Worm (Caenorhabditis elegans): Measurements from ENCODE around the gene srbc-14.

Gene srbc-14

DNA sequence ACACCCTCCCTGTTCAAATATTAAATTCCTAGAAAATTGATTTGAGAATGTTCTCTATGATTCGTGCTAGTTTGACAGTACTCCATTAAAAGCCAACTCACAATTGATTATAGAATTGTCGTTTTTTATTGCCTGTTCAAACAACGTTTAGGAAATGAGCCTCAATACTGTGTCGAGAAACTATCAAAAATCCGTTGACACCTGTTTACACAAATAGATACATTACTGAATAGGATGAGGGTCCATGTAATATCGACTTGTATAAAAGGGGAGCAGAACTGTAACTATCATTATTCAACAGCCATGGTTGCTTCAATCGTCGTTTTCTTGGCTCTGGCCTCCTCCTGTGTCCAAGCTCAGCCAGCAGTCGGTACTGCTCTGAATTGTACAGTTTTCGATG, 29.4 kb upstream of the srbc-14 start, which contains the start of gene ZK218.5:
ZK218.5 (plus strand) TSS at position 301 of the 400 bp plus-strand sequence.
- TF ChIP-seq unc-120 (tag; optimal IDR thresholded peaks at IDR 0.05; ENCODE audit: poor library complexity, severe bottlenecking) (no peak), unc-39 (tag; optimal IDR thresholded peaks at IDR 0.05) (no peak), lsy-2 (tag; optimal IDR thresholded peaks at IDR 0.05) (no peak), nhr-237 (tag; optimal IDR thresholded peaks at IDR 0.05) (no peak), pha-4 (tag; optimal IDR thresholded peaks at IDR 0.05) (no peak), ztf-11 (tag; optimal IDR thresholded peaks at IDR 0.05) (no peak), nhr-28 (tag; optimal IDR thresholded peaks at IDR 0.05) (no peak), blmp-1 (tag; optimal IDR thresholded peaks at IDR 0.05) (no peak), elt-1 (tag; optimal IDR thresholded peaks at IDR 0.05; ENCODE audit: borderline replicate concordance, insufficient read depth) (no peak), nhr-12 (tag; optimal IDR thresholded peaks at IDR 0.05) (no peak), bed-3 (GFP tag; optimal IDR thresholded peaks at IDR 0.05) (no peak), ceh-39 (tag; optimal IDR thresholded peaks at IDR 0.05) (no peak)

ce11 chrV:17098669-17099068, 27.2 kb upstream of the srbc-14 start, which contains the start of the genes ZK218.3 and ZK218.4:
Gene ZK218.3, minus strand, starts transcription at chrV:17098769.
Gene ZK218.4, plus strand, starts transcription at chrV:17098854.
- TF ChIP-seq cnd-1 (tag; optimal IDR thresholded peaks at IDR 0.05) = no peak
- TF ChIP-seq lin-32 (GFP tag; optimal IDR thresholded peaks at IDR 0.05) = no peak
- no peak for TF ChIP-seq lin-13 (tag; optimal IDR thresholded peaks at IDR 0.05)
- no peak for TF ChIP-seq unc-39 (tag; optimal IDR thresholded peaks at IDR 0.05)
- TF ChIP-seq blmp-1 (tag; optimal IDR thresholded peaks at IDR 0.05) = no peak
- no peak for TF ChIP-seq ceh-39 (tag; optimal IDR thresholded peaks at IDR 0.05)
- TF ChIP-seq elt-3 (tag; optimal IDR thresholded peaks at IDR 0.05) = no peak
- no peak for TF ChIP-seq M03D4.4 (tag; optimal IDR thresholded peaks at IDR 0.05)
- TF ChIP-seq pha-4 (tag; optimal IDR thresholded peaks at IDR 0.05) = no peak
- no peak for TF ChIP-seq hlh-1 (tag; optimal IDR thresholded peaks at IDR 0.05)
- TF ChIP-seq ham-2 (GFP tag; optimal IDR thresholded peaks at IDR 0.05) = no peak
- no peak for TF ChIP-seq nhr-2 (tag; optimal IDR thresholded peaks at IDR 0.05)
- no peak for TF ChIP-seq mep-1 (tag; optimal IDR thresholded peaks at IDR 0.05)
- no peak for TF ChIP-seq mls-2 (tag; optimal IDR thresholded peaks at IDR 0.05)
- TF ChIP-seq nhr-12 (tag; optimal IDR thresholded peaks at IDR 0.05) = no peak

- TF ChIP-seq snpc-4 (tag; optimal IDR thresholded peaks at IDR 0.05) (no peak), ces-1 (GFP tag; optimal IDR thresholded peaks at IDR 0.05) (no peak), nhr-28 (tag; optimal IDR thresholded peaks at IDR 0.05) (no peak), unc-62 (GFP tag; optimal IDR thresholded peaks at IDR 0.05) (no peak), elt-1 (tag; optimal IDR thresholded peaks at IDR 0.05; ENCODE audit: borderline replicate concordance, insufficient read depth) (no peak), zip-8 (tag; optimal IDR thresholded peaks at IDR 0.05) (no peak), tbx-8 (GFP tag; optimal IDR thresholded peaks at IDR 0.05) (no peak), M03D4.4 (tag; optimal IDR thresholded peaks at IDR 0.05) (no peak), nhr-2 (tag; optimal IDR thresholded peaks at IDR 0.05) (no peak), mep-1 (tag; optimal IDR thresholded peaks at IDR 0.05) (no peak), mls-2 (tag; optimal IDR thresholded peaks at IDR 0.05) (no peak), drap-1 (GFP tag; optimal IDR thresholded peaks at IDR 0.05) (no peak), ceh-39 (tag; optimal IDR thresholded peaks at IDR 0.05) (no peak), unc-120 (tag; optimal IDR thresholded peaks at IDR 0.05; ENCODE audit: poor library complexity, severe bottlenecking) (no peak), flh-1 (GFP tag; optimal IDR thresholded peaks at IDR 0.05) (no peak), sptf-1 (tag; optimal IDR thresholded peaks at IDR 0.05) (no peak), unc-39 (tag; optimal IDR thresholded peaks at IDR 0.05) (no peak)
Observed at ce11 chrV:17094568-17094967, 23.1 kb upstream of the srbc-14 start.

DNA sequence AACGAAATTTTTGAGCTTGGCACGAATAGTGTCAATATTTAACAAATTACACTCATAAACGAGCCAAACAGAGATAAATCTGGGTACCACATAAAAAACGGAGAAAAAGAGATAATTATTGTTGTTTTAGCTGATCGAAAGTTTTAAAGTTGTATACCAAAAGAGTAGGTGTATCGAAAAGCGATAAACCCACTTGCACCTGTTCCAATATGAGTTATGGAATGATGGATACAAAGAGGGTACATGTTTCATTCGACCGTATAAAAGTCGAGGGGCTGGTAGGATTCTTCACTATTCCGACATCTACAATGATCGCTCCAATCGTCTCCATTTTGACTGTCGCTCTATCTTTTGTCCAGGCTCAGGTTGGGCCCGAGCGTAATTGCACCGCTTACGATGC, 20.8 kb upstream of the srbc-14 start, which contains the start of gene ZK218.1:
ZK218.1 (plus strand) TSS at position 301 of the 400 bp plus-strand sequence.
- TF ChIP-seq cnd-1 (tag; optimal IDR thresholded peaks at IDR 0.05) = no peak
- TF ChIP-seq pha-4 (tag; optimal IDR thresholded peaks at IDR 0.05) = no peak
- TF ChIP-seq ceh-43 (GFP tag; optimal IDR thresholded peaks at IDR 0.05) = no peak
- TF ChIP-seq bed-3 (GFP tag; optimal IDR thresholded peaks at IDR 0.05) = no peak
- no peak for TF ChIP-seq sem-2 (GFP tag; optimal IDR thresholded peaks at IDR 0.05)
- TF ChIP-seq elt-1 (tag; optimal IDR thresholded peaks at IDR 0.05; ENCODE audit: borderline replicate concordance, insufficient read depth) = no peak

DNA sequence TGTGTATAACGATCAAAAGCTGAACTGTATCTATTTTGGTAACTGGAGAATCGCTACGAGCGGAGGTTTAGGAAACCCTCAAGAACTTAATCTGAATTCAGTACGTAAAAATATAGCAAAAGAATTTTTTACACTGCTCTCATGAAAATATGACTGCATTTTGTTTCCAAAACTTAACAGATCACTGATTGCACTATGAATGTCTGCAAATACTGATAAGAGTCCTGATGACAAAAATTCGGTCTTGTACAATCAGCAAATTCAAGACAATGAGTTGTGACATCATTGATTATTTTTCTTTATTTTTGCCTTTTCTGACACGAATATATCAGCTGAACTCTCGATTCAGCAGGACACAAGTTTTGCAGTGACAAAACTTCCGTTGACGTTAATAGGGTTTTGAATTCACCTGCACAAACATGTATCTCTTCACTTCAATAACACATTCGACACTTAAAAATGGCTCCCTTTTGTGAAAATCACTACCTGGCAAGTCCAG, 18.5 kb upstream of the srbc-14 start, which contains the start of gene srh-237:
srh-237 (plus strand) TSS at position 449 of the 499 bp plus-strand sequence.
- TF ChIP-seq nhr-237 (tag; optimal IDR thresholded peaks at IDR 0.05) = no peak
- no peak for TF ChIP-seq tbx-8 (GFP tag; optimal IDR thresholded peaks at IDR 0.05)
- TF ChIP-seq drap-1 (GFP tag; optimal IDR thresholded peaks at IDR 0.05) = no peak
- TF ChIP-seq unc-39 (tag; optimal IDR thresholded peaks at IDR 0.05) = no peak
- TF ChIP-seq elt-1 (tag; optimal IDR thresholded peaks at IDR 0.05; ENCODE audit: borderline replicate concordance, insufficient read depth) = no peak
- TF ChIP-seq zip-8 (tag; optimal IDR thresholded peaks at IDR 0.05) = no peak
- no peak for TF ChIP-seq unc-120 (tag; optimal IDR thresholded peaks at IDR 0.05; ENCODE audit: poor library complexity, severe bottlenecking)
- no peak for TF ChIP-seq cnd-1 (tag; optimal IDR thresholded peaks at IDR 0.05)
- TF ChIP-seq lin-32 (GFP tag; optimal IDR thresholded peaks at IDR 0.05) = no peak
- TF ChIP-seq ztf-11 (tag; optimal IDR thresholded peaks at IDR 0.05) = no peak
- no peak for TF ChIP-seq ceh-39 (tag; optimal IDR thresholded peaks at IDR 0.05)
- no peak for TF ChIP-seq snpc-4 (tag; optimal IDR thresholded peaks at IDR 0.05)
- no peak for TF ChIP-seq hlh-1 (tag; optimal IDR thresholded peaks at IDR 0.05)
- no peak for TF ChIP-seq lsy-2 (tag; optimal IDR thresholded peaks at IDR 0.05)
- TF ChIP-seq pha-4 (tag; optimal IDR thresholded peaks at IDR 0.05) = no peak
- no peak for TF ChIP-seq blmp-1 (tag; optimal IDR thresholded peaks at IDR 0.05)
- no peak for TF ChIP-seq lin-13 (tag; optimal IDR thresholded peaks at IDR 0.05)
- no peak for TF ChIP-seq nhr-12 (tag; optimal IDR thresholded peaks at IDR 0.05)
